Fruit fly (Drosophila melanogaster) whole organism, embryonic: ENCODE data around the gene Set2.

Source experiments
- Atf-2 ChIP-seq: fragments of 200-800 bp; sonication (Bioruptor generic); optimal IDR thresholded peaks from 2 replicates; lab custom pipeline; 2016; ENCODE audit warnings: missing biosample characterization, missing genetic modification characterization
- Bdp1 ChIP-seq: fragments of 200-800 bp; sonication (Bioruptor generic); optimal IDR thresholded peaks from 3 replicates; lab custom pipeline; 2016; ENCODE audit warnings: missing biosample characterization, missing genetic modification characterization
- CG12155 ChIP-seq: fragments of 200-800 bp; sonication (Bioruptor generic); optimal IDR thresholded peaks from 3 replicates; lab custom pipeline; 2016; ENCODE audit warnings: missing biosample characterization, missing genetic modification characterization
- CG13894 ChIP-seq: fragments of 200-800 bp; sonication (Bioruptor generic); optimal IDR thresholded peaks from 3 replicates; lab custom pipeline; 2018; ENCODE audit warnings: missing biosample characterization, mild to moderate bottlenecking, missing genetic modification characterization, moderate library complexity
- CG15269 ChIP-seq: fragments of 200-800 bp; sonication (Bioruptor generic); optimal IDR thresholded peaks from 2 replicates; lab custom pipeline; 2018; ENCODE audit warnings: missing biosample characterization, mild to moderate bottlenecking, missing genetic modification characterization, moderate library complexity
- CG17829 ChIP-seq: fragments of 200-800 bp; optimal IDR thresholded peaks from 2 replicates; lab custom pipeline; 2019; ENCODE audit warnings: missing biosample characterization, mild to moderate bottlenecking, missing genetic modification characterization, moderate library complexity
- CG1832 ChIP-seq: fragments of 200-800 bp; sonication (Bioruptor generic); optimal IDR thresholded peaks from 2 replicates; lab custom pipeline; 2017; ENCODE audit warnings: missing biosample characterization, mild to moderate bottlenecking, missing genetic modification characterization, inconsistent platforms
- CG18764 ChIP-seq: fragments of 200-800 bp; sonication (Bioruptor generic); optimal IDR thresholded peaks from 3 replicates; lab custom pipeline; 2016; ENCODE audit warnings: missing biosample characterization, missing genetic modification characterization
- CG2712 ChIP-seq: fragments of 200-800 bp; optimal IDR thresholded peaks from 3 replicates; lab custom pipeline; 2019; ENCODE audit warnings: missing biosample characterization, mild to moderate bottlenecking, missing genetic modification characterization, moderate library complexity
- CG31224 ChIP-seq: fragments of 200-800 bp; sonication (Bioruptor generic); IDR thresholded peaks from 2 replicates; pipeline ENCODE4 v1.3.6; 2022; ENCODE audit warnings: missing biosample characterization, missing genetic modification characterization
- CG31441 ChIP-seq: fragments of 200-800 bp; sonication (Bioruptor generic); IDR thresholded peaks from 2 replicates; pipeline ENCODE4 v1.3.6; 2022; ENCODE audit warnings: missing biosample characterization, missing genetic modification characterization
- CG32532 ChIP-seq: fragments of 200-800 bp; sonication (Bioruptor generic); IDR thresholded peaks from 2 replicates; pipeline ENCODE4 v1.3.6; 2022; ENCODE audit warnings: missing biosample characterization, missing genetic modification characterization
- CG33213 ChIP-seq: fragments of 200-800 bp; sonication (Bioruptor generic); optimal IDR thresholded peaks from 3 replicates; lab custom pipeline; 2016; ENCODE audit warnings: missing biosample characterization, missing genetic modification characterization
- CG4730 ChIP-seq: fragments of 200-800 bp; sonication (Bioruptor generic); IDR thresholded peaks from 2 replicates; pipeline ENCODE4 v1.3.6; 2022; ENCODE audit warnings: missing biosample characterization, missing genetic modification characterization
- CG4820 ChIP-seq: fragments of 200-800 bp; sonication (Bioruptor generic); optimal IDR thresholded peaks from 3 replicates; lab custom pipeline; 2016; ENCODE audit warnings: missing biosample characterization, missing genetic modification characterization
- CG6689 ChIP-seq: fragments of 200-800 bp; sonication (Bioruptor generic); IDR thresholded peaks from 2 replicates; pipeline ENCODE4 v1.3.6; 2022; ENCODE audit warnings: missing biosample characterization, missing genetic modification characterization
- CG7963 ChIP-seq: fragments of 200-800 bp; sonication (Bioruptor generic); IDR thresholded peaks from 3 replicates; pipeline ENCODE4 v1.3.6; 2022; ENCODE audit warnings: missing biosample characterization, missing genetic modification characterization; ENCODE audit not compliant: partially characterized antibody
- CG9932 ChIP-seq: fragments of 200-800 bp; sonication (Bioruptor generic); IDR thresholded peaks from 2 replicates; pipeline ENCODE4 v1.3.6; 2022; ENCODE audit warnings: missing biosample characterization, missing genetic modification characterization
- CTCF ChIP-seq: fragments of 200-800 bp; sonication (Bioruptor generic); optimal IDR thresholded peaks from 2 replicates; lab custom pipeline; 2017; ENCODE audit warnings: missing biosample characterization, mild to moderate bottlenecking, missing genetic modification characterization, moderate library complexity
- D ChIP-seq, 2 experiments: fragments of 200-800 bp in 1 of 2; fragments of >200 bp in 1 of 2; sonication (Bioruptor generic) in 1 of 2; optimal IDR thresholded peaks; 2 replicates in 1 of 2; 3 replicates in 1 of 2; lab custom pipeline; 2017; ENCODE audit warnings: mild to moderate bottlenecking in 1 of 2, missing biosample characterization in 1 of 2, missing genetic modification characterization in 1 of 2, missing genetic modification reagents in 1 of 2
- D19B ChIP-seq: fragments of 200-800 bp; sonication (Bioruptor generic); optimal IDR thresholded peaks from 2 replicates; lab custom pipeline; 2017; ENCODE audit warnings: missing biosample characterization, mild to moderate bottlenecking, missing genetic modification characterization
- H2.0 ChIP-seq: fragments of 200-800 bp; sonication (Bioruptor generic); IDR thresholded peaks from 2 replicates; pipeline ENCODE4 v1.3.6; 2022; ENCODE audit warnings: missing biosample characterization, missing genetic modification characterization
- HLH4C ChIP-seq: fragments of 200-800 bp; sonication (Bioruptor generic); IDR thresholded peaks from 3 replicates; pipeline ENCODE4 v1.3.6; 2022; ENCODE audit warnings: missing biosample characterization, missing genetic modification characterization; ENCODE audit not compliant: partially characterized antibody
- Hr78 ChIP-seq, 2 experiments: fragments of 200-800 bp in 1 of 2; fragments of >200 bp in 1 of 2; sonication (Bioruptor generic) in 1 of 2; optimal IDR thresholded peaks; 2 replicates each; lab custom pipeline; 2017 to 2019; ENCODE audit warnings: missing biosample characterization in 2 of 2, missing genetic modification characterization in 2 of 2, mild to moderate bottlenecking in 1 of 2, moderate library complexity in 1 of 2
- Jarid2 ChIP-seq: fragments of 200-800 bp; sonication (Bioruptor generic); optimal IDR thresholded peaks from 3 replicates; lab custom pipeline; 2017; ENCODE audit warnings: mild to moderate bottlenecking, missing biosample characterization, missing genetic modification reagents, missing genetic modification characterization
- Max ChIP-seq: fragments of 200-800 bp; sonication (Bioruptor generic); optimal IDR thresholded peaks from 2 replicates; lab custom pipeline; 2016; ENCODE audit warnings: missing biosample characterization, mild to moderate bottlenecking, missing genetic modification characterization
- Meics ChIP-seq: fragments of 200-800 bp; sonication (Bioruptor generic); optimal IDR thresholded peaks from 2 replicates; lab custom pipeline; 2017; ENCODE audit warnings: missing biosample characterization, mild to moderate bottlenecking, missing genetic modification characterization
- NC2β ChIP-seq: fragments of 200-800 bp; sonication (Bioruptor generic); optimal IDR thresholded peaks from 2 replicates; lab custom pipeline; 2016; ENCODE audit warnings: missing biosample characterization, missing genetic modification characterization
- Nf-YB ChIP-seq: fragments of 200-800 bp; sonication (Bioruptor generic); optimal IDR thresholded peaks from 3 replicates; lab custom pipeline; 2019; ENCODE audit warnings: missing biosample characterization, mild to moderate bottlenecking, missing genetic modification characterization, moderate library complexity
- Nf-YC ChIP-seq: fragments of 200-800 bp; optimal IDR thresholded peaks from 3 replicates; lab custom pipeline; 2019; ENCODE audit warnings: missing biosample characterization, mild to moderate bottlenecking, missing genetic modification characterization, moderate library complexity
- Rx ChIP-seq: fragments of 200-800 bp; sonication (Bioruptor generic); IDR thresholded peaks from 2 replicates; pipeline ENCODE4 v1.3.6; 2022; ENCODE audit warnings: missing biosample characterization, missing genetic modification characterization
- Sry-β ChIP-seq: fragments of 200-800 bp; sonication (Bioruptor generic); optimal IDR thresholded peaks from 2 replicates; lab custom pipeline; 2018; ENCODE audit warnings: missing biosample characterization, mild to moderate bottlenecking, missing genetic modification characterization, moderate library complexity
- Taf1 ChIP-seq: fragments of 200-800 bp; sonication (Bioruptor generic); IDR thresholded peaks from 2 replicates; pipeline ENCODE4 v1.3.6; 2022; ENCODE audit warnings: missing biosample characterization, missing genetic modification characterization
- abd-A ChIP-seq: fragments of 200-800 bp; sonication (Bioruptor generic); optimal IDR thresholded peaks from 3 replicates; lab custom pipeline; 2019; ENCODE audit warnings: missing biosample characterization, mild to moderate bottlenecking, missing genetic modification characterization, moderate library complexity
- al ChIP-seq: fragments of 200-800 bp; sonication (Bioruptor generic); IDR thresholded peaks from 2 replicates; pipeline ENCODE4 v1.3.6; 2022; ENCODE audit warnings: missing biosample characterization, missing genetic modification characterization
- ase ChIP-seq: fragments of 200-800 bp; sonication (Bioruptor generic); IDR thresholded peaks from 3 replicates; pipeline ENCODE4 v1.3.6; 2022; ENCODE audit warnings: missing biosample characterization, missing genetic modification characterization
- dati ChIP-seq: fragments of 200-800 bp; sonication (Bioruptor generic); IDR thresholded peaks from 2 replicates; pipeline ENCODE4 v1.3.6; 2022; ENCODE audit warnings: missing biosample characterization, missing genetic modification characterization
- ewg ChIP-seq: fragments of 200-800 bp; sonication (Bioruptor generic); optimal IDR thresholded peaks from 3 replicates; lab custom pipeline; 2017; ENCODE audit warnings: mild to moderate bottlenecking, missing biosample characterization, missing genetic modification reagents, missing genetic modification characterization
- gro ChIP-seq: fragments of 200-800 bp; sonication (Bioruptor generic); optimal IDR thresholded peaks from 2 replicates; lab custom pipeline; 2016; ENCODE audit warnings: missing biosample characterization, missing genetic modification characterization
- ham ChIP-seq: fragments of 200-800 bp; sonication (Bioruptor generic); IDR thresholded peaks from 2 replicates; pipeline ENCODE4 v1.3.6; 2022; ENCODE audit warnings: missing biosample characterization, missing genetic modification characterization
- hb ChIP-seq: fragments of 200-800 bp; sonication (Bioruptor generic); IDR thresholded peaks from 3 replicates; pipeline ENCODE4 v1.3.6; 2022; ENCODE audit warnings: missing biosample characterization, missing genetic modification characterization; ENCODE audit not compliant: partially characterized antibody
- hbn ChIP-seq: fragments of 200-800 bp; sonication (Bioruptor generic); IDR thresholded peaks from 2 replicates; pipeline ENCODE4 v1.3.6; 2022; ENCODE audit warnings: missing biosample characterization, missing genetic modification characterization; ENCODE audit not compliant: partially characterized antibody
- knrl ChIP-seq: fragments of 200-800 bp; sonication (Bioruptor generic); IDR thresholded peaks from 3 replicates; pipeline ENCODE4 v1.3.6; 2022; ENCODE audit warnings: missing biosample characterization, missing genetic modification characterization; ENCODE audit not compliant: partially characterized antibody
- lbe ChIP-seq: fragments of 200-800 bp; sonication (Bioruptor generic); optimal IDR thresholded peaks from 2 replicates; lab custom pipeline; 2016; ENCODE audit warnings: missing biosample characterization, mild to moderate bottlenecking, missing genetic modification characterization
- mam ChIP-seq: fragments of 200-800 bp; sonication (Bioruptor generic); optimal IDR thresholded peaks from 3 replicates; lab custom pipeline; 2016; ENCODE audit warnings: missing biosample characterization, missing genetic modification characterization
- nerfin-2 ChIP-seq: fragments of 200-800 bp; sonication (Bioruptor generic); IDR thresholded peaks from 2 replicates; pipeline ENCODE4 v1.3.6; 2022; ENCODE audit warnings: missing biosample characterization, missing genetic modification characterization; ENCODE audit not compliant: partially characterized antibody
- nmo ChIP-seq: fragments of 200-800 bp; sonication (Bioruptor generic); optimal IDR thresholded peaks from 2 replicates; lab custom pipeline; 2018; ENCODE audit warnings: missing biosample characterization, mild to moderate bottlenecking, missing genetic modification characterization, moderate library complexity
- pho ChIP-seq: fragments of 200-800 bp; sonication (Bioruptor generic); optimal IDR thresholded peaks from 2 replicates; lab custom pipeline; 2016; ENCODE audit warnings: missing biosample characterization, missing genetic modification characterization
- psq ChIP-seq: fragments of 200-800 bp; sonication (Bioruptor generic); optimal IDR thresholded peaks from 2 replicates; lab custom pipeline; 2017; ENCODE audit warnings: missing biosample characterization, missing genetic modification characterization
- sob ChIP-seq: fragments of 200-800 bp; sonication (Bioruptor generic); IDR thresholded peaks from 2 replicates; pipeline ENCODE4 v1.3.6; 2022; ENCODE audit warnings: missing biosample characterization, missing genetic modification characterization
- vnd ChIP-seq: fragments of 200-800 bp; sonication (Bioruptor generic); IDR thresholded peaks from 3 replicates; pipeline ENCODE4 v1.3.6; 2022; ENCODE audit warnings: missing biosample characterization, missing genetic modification characterization; ENCODE audit not compliant: partially characterized antibody

Gene Set2

dm6 chrX:13447438-13447837, 34.4 kb downstream of the Set2 start (continued):
- no peak for TF ChIP-seq lbe (GFP tag; lab: Kevin White, UChicago)
- no peak for TF ChIP-seq CG2712 (tag; lab: Kevin White, UChicago)
- TF ChIP-seq hbn: no peak
- TF ChIP-seq CG13894 (tag; lab: Kevin White, UChicago): no peak
- TF ChIP-seq Atf-2 (GFP tag; lab: Kevin White, UChicago): no peak
- no peak for TF ChIP-seq Rx (GFP tag; lab: Robert Waterston, UW)
- no peak for TF ChIP-seq knrl (GFP tag; lab: Robert Waterston, UW)
- no peak for TF ChIP-seq CG33213 (GFP tag; lab: Kevin White, UChicago)
- TF ChIP-seq nmo (GFP tag; lab: Kevin White, UChicago): peak; percentile 11
- TF ChIP-seq Sry-β (GFP tag; lab: Kevin White, UChicago): no peak
- peak; percentile 9 for TF ChIP-seq CG15269
- TF ChIP-seq CG31441 (GFP tag; lab: Robert Waterston, UW): 0 out of 2 replicates have a peak, but pooled peaks have one; percentile 12
- peak; percentile 17 for TF ChIP-seq D19B (GFP tag; lab: Kevin White, UChicago)
- TF ChIP-seq Nf-YC (tag; lab: Kevin White, UChicago): no peak
- TF ChIP-seq mam (GFP tag; lab: Kevin White, UChicago): no peak
- no peak for TF ChIP-seq nerfin-2 (GFP tag; lab: Robert Waterston, UW)
- no peak for TF ChIP-seq CG12155 (GFP tag; lab: Kevin White, UChicago)
- no peak for TF ChIP-seq gro (GFP tag; lab: Kevin White, UChicago)
- TF ChIP-seq psq (GFP tag; lab: Kevin White, UChicago): no peak
- no peak for TF ChIP-seq CG7963 (GFP tag; lab: Robert Waterston, UW)
- no peak for TF ChIP-seq ase
- no peak for TF ChIP-seq Bdp1 (GFP tag; lab: Kevin White, UChicago)
- TF ChIP-seq CTCF (GFP tag; lab: Kevin White, UChicago): no peak
- TF ChIP-seq CG6689 (GFP tag; lab: Robert Waterston, UW): no peak
- no peak for TF ChIP-seq CG17829 (tag; lab: Kevin White, UChicago)
- TF ChIP-seq hb (GFP tag; lab: Robert Waterston, UW): no peak
- TF ChIP-seq abd-A (tag; lab: Kevin White, UChicago): no peak
- no peak for TF ChIP-seq Jarid2 (GFP tag; lab: Kevin White, UChicago)
- TF ChIP-seq al: 0 out of 2 replicates have a peak, but pooled peaks have one; percentile 24
- no peak for TF ChIP-seq CG1832 (GFP tag; lab: Kevin White, UChicago)
- TF ChIP-seq CG18764 (GFP tag; lab: Kevin White, UChicago): no peak
- 0 out of 2 replicates have a peak, but pooled peaks have one; percentile 25 for TF ChIP-seq CG32532 (GFP tag; lab: Robert Waterston, UW)
- no peak for TF ChIP-seq CG4730
- no peak for TF ChIP-seq Max
- TF ChIP-seq Meics: peak; percentile 1
- TF ChIP-seq ewg (GFP tag; lab: Kevin White, UChicago): no peak
- peak; percentile 30; the same call in 1 of the 2 replicates for TF ChIP-seq sob (GFP tag; lab: Robert Waterston, UW)
- no peak for TF ChIP-seq ham (GFP tag; lab: Robert Waterston, UW)
- TF ChIP-seq dati: no peak
- no peak for TF ChIP-seq pho (GFP tag; lab: Kevin White, UChicago)
- no peak for TF ChIP-seq Nf-YB (GFP tag; lab: Kevin White, UChicago)
- no peak for TF ChIP-seq H2.0 (GFP tag; lab: Robert Waterston, UW)
- TF ChIP-seq CG31224 (GFP tag; lab: Robert Waterston, UW): no peak
- TF ChIP-seq CG9932 (GFP tag; lab: Robert Waterston, UW): peak; percentile 25; the same call in 1 of the 2 replicates
- TF ChIP-seq NC2β (GFP tag; lab: Kevin White, UChicago): no peak
- no peak for TF ChIP-seq Taf1
- no peak for TF ChIP-seq D (optimal IDR thresholded peaks at IDR 0.05; lab: Kevin White, UChicago)
- no peak for TF ChIP-seq D (GFP tag; optimal IDR thresholded peaks at IDR 0.05; lab: Kevin White, UChicago)
- TF ChIP-seq Hr78 (GFP tag; optimal IDR thresholded peaks at IDR 0.05; lab: Kevin White, UChicago): no peak
- no peak for TF ChIP-seq HLH4C (GFP tag; lab: Robert Waterston, UW)
- no peak for TF ChIP-seq CG4820 (GFP tag; lab: Kevin White, UChicago)
- no peak for TF ChIP-seq vnd (GFP tag; lab: Robert Waterston, UW)
